1 fruit fly cellular context compared by ENCODE assay signal in genomic region chrX:2298708-2299370, dm6.
TF ChIP-seq lines count a peak whose summit lies in the region.

No protein-coding gene starts in this region.

TF ChIP-seq in whole organism, embryonic, 481 proteins besides CTCF, POLR2A, EP300 and RAD21 (continued from another document and continues in another):
- TF ChIP-seq CG15073 (GFP tag; optimal IDR thresholded peaks at IDR 0.05; lab: Kevin White, UChicago) (peak; percentile 42), CG18476 (GFP tag; optimal IDR thresholded peaks at IDR 0.05; lab: Kevin White, UChicago) (peak; percentile 55), bbx (GFP tag; IDR thresholded peaks at IDR 0.05; lab: Robert Waterston, UW; ENCODE audit: partially characterized antibody) (no peak), dan (GFP tag; IDR thresholded peaks at IDR 0.05; lab: Robert Waterston, UW) (no peak), CG10979 (tag; optimal IDR thresholded peaks at IDR 0.05; lab: Kevin White, UChicago) (peak; percentile 90), dm (GFP tag; optimal IDR thresholded peaks at IDR 0.05; lab: Kevin White, UChicago) (peak; percentile 61), fd96Cb (tag; optimal IDR thresholded peaks at IDR 0.05; lab: Kevin White, UChicago) (peak; percentile 79), ac (GFP tag; optimal IDR thresholded peaks at IDR 0.05; lab: Kevin White, UChicago) (peak; percentile 67), CG32532 (GFP tag; IDR thresholded peaks at IDR 0.05; lab: Robert Waterston, UW) (peak; percentile 40; the same call in 1 of the 2 replicates), CG17385 (GFP tag; optimal IDR thresholded peaks at IDR 0.05; lab: Kevin White, UChicago) (peak; percentile 79), Lim3 (GFP tag; IDR thresholded peaks at IDR 0.05; lab: Robert Waterston, UW) (no peak), fd3F (GFP tag; optimal IDR thresholded peaks at IDR 0.05; lab: Kevin White, UChicago) (peak; percentile 30), CG11504 (tag; optimal IDR thresholded peaks at IDR 0.05; lab: Kevin White, UChicago) (peak; percentile 78), ken (GFP tag; IDR thresholded peaks at IDR 0.05; lab: Robert Waterston, UW) (peak; percentile 88), gt (GFP tag; IDR thresholded peaks at IDR 0.05; lab: Robert Waterston, UW) (peak; percentile 74), bsh (GFP tag; optimal IDR thresholded peaks at IDR 0.05; lab: Kevin White, UChicago) (peak; percentile 74 to 94), Bdp1 (GFP tag; optimal IDR thresholded peaks at IDR 0.05; lab: Kevin White, UChicago) (peak; percentile 69), D19A (tag; optimal IDR thresholded peaks at IDR 0.05; lab: Kevin White, UChicago) (peak; percentile 81), CG1603 (tag; optimal IDR thresholded peaks at IDR 0.05; lab: Kevin White, UChicago) (peak; percentile 96), CG17912 (GFP tag; optimal IDR thresholded peaks at IDR 0.05; lab: Kevin White, UChicago) (no peak), cato (GFP tag; optimal IDR thresholded peaks at IDR 0.05; lab: Kevin White, UChicago; ENCODE audit: borderline replicate concordance) (peak; percentile 37), CG31224 (GFP tag; IDR thresholded peaks at IDR 0.05; lab: Robert Waterston, UW) (no peak), CG3163 (GFP tag; optimal IDR thresholded peaks at IDR 0.05; lab: Kevin White, UChicago) (peak; percentile 54), hbn (GFP tag; IDR thresholded peaks at IDR 0.05; lab: Robert Waterston, UW; ENCODE audit: partially characterized antibody) (no peak), gcm2 (GFP tag; optimal IDR thresholded peaks at IDR 0.05; lab: Kevin White, UChicago) (peak; percentile 75), HLHmδ (GFP tag; optimal IDR thresholded peaks at IDR 0.05; lab: Kevin White, UChicago) (no peak), Elba2 (GFP tag; optimal IDR thresholded peaks at IDR 0.05; lab: Kevin White, UChicago) (no peak), br (optimal IDR thresholded peaks at IDR 0.05; lab: Kevin White, UChicago) (no peak), Atf6 (GFP tag; IDR thresholded peaks at IDR 0.05; lab: Robert Waterston, UW) (peak; percentile 47; the same call in 1 of the 2 replicates), gsb (GFP tag; IDR thresholded peaks at IDR 0.05; lab: Robert Waterston, UW) (no peak), CG30431 (GFP tag; optimal IDR thresholded peaks at IDR 0.05; lab: Kevin White, UChicago) (peak; percentile 82), CG7963 (GFP tag; IDR thresholded peaks at IDR 0.05; lab: Robert Waterston, UW; ENCODE audit: partially characterized antibody) (no peak), Blimp-1 (GFP tag; optimal IDR thresholded peaks at IDR 0.05; lab: Kevin White, UChicago) (peak; percentile 86), Nf-YA (GFP tag; IDR thresholded peaks at IDR 0.05; lab: Robert Waterston, UW) (peak; percentile 66), CG4360 (GFP tag; IDR thresholded peaks at IDR 0.05; lab: Robert Waterston, UW) (peak; percentile 80), CG17802 (tag; optimal IDR thresholded peaks at IDR 0.05; lab: Kevin White, UChicago) (peak; percentile 68), psq (GFP tag; optimal IDR thresholded peaks at IDR 0.05; lab: Kevin White, UChicago) (peak; percentile 40), CG16813 (GFP tag; IDR thresholded peaks at IDR 0.05; lab: Robert Waterston, UW; ENCODE audit: partially characterized antibody) (no peak), fd64A (GFP tag; optimal IDR thresholded peaks at IDR 0.05; lab: Kevin White, UChicago) (peak; percentile 87), nmo (GFP tag; optimal IDR thresholded peaks at IDR 0.05; lab: Kevin White, UChicago) (peak; percentile 88), CG34376 (GFP tag; optimal IDR thresholded peaks at IDR 0.05; lab: Kevin White, UChicago) (no peak), trh (GFP tag; optimal IDR thresholded peaks at IDR 0.05; lab: Kevin White, UChicago) (no peak), amos (GFP tag; IDR thresholded peaks at IDR 0.05; lab: Robert Waterston, UW; ENCODE audit: partially characterized antibody) (no peak), CG13287 (GFP tag; IDR thresholded peaks at IDR 0.05; lab: Robert Waterston, UW; ENCODE audit: partially characterized antibody) (no peak), CG8388 (GFP tag; optimal IDR thresholded peaks at IDR 0.05; lab: Kevin White, UChicago) (peak; percentile 88), B-H2 (GFP tag; optimal IDR thresholded peaks at IDR 0.05; lab: Kevin White, UChicago) (no peak), tio (GFP tag; optimal IDR thresholded peaks at IDR 0.05; lab: Kevin White, UChicago) (peak; percentile 59), CG7987 (GFP tag; optimal IDR thresholded peaks at IDR 0.05; lab: Kevin White, UChicago) (peak; percentile 69), CG4854 (GFP tag; optimal IDR thresholded peaks at IDR 0.05; lab: Kevin White, UChicago) (peak; percentile 38), chn (GFP tag; optimal IDR thresholded peaks at IDR 0.05; lab: Kevin White, UChicago) (peak; percentile 80), ERR (GFP tag; optimal IDR thresholded peaks at IDR 0.05; lab: Kevin White, UChicago) (peak; percentile 45), Hr3 (GFP tag; optimal IDR thresholded peaks at IDR 0.05; lab: Kevin White, UChicago) (peak; percentile 57), Mrtf (GFP tag; IDR thresholded peaks at IDR 0.05; lab: Robert Waterston, UW) (peak; percentile 60; the same call in 2 of the 3 replicates), nom (GFP tag; optimal IDR thresholded peaks at IDR 0.05; lab: Kevin White, UChicago) (peak; percentile 83), Opbp (GFP tag; IDR thresholded peaks at IDR 0.05; lab: Robert Waterston, UW; ENCODE audit: partially characterized antibody) (no peak), sqz (GFP tag; optimal IDR thresholded peaks at IDR 0.05; lab: Kevin White, UChicago) (peak; percentile 52), ttk (GFP tag; IDR thresholded peaks at IDR 0.05; lab: Robert Waterston, UW) (peak; percentile 73), CG11560 (tag; IDR thresholded peaks at IDR 0.05; lab: Robert Waterston, UW) (no peak), CG31365 (tag; optimal IDR thresholded peaks at IDR 0.05; lab: Kevin White, UChicago) (peak; percentile 34), CG6683 (GFP tag; optimal IDR thresholded peaks at IDR 0.05; lab: Kevin White, UChicago) (no peak), Max (GFP tag; optimal IDR thresholded peaks at IDR 0.05; lab: Kevin White, UChicago) (peak; percentile 41), crp (GFP tag; optimal IDR thresholded peaks at IDR 0.05; lab: Kevin White, UChicago) (peak in 1 of 2 experiments; percentile 26), CG13775 (GFP tag; optimal IDR thresholded peaks at IDR 0.05; lab: Kevin White, UChicago) (peak; percentile 70), NK7.1 (GFP tag; optimal IDR thresholded peaks at IDR 0.05; lab: Kevin White, UChicago) (peak; percentile 10), trem (tag; optimal IDR thresholded peaks at IDR 0.05; lab: Kevin White, UChicago) (peak; percentile 81), CG12659 (GFP tag; optimal IDR thresholded peaks at IDR 0.05; lab: Kevin White, UChicago) (peak; percentile 66), peb (GFP tag; IDR thresholded peaks at IDR 0.05; lab: Robert Waterston, UW) (peak; percentile 55; the same call in 1 of the 2 replicates), CG1792 (GFP tag; optimal IDR thresholded peaks at IDR 0.05; lab: Kevin White, UChicago) (peak; percentile 52), CG13424 (tag; optimal IDR thresholded peaks at IDR 0.05; lab: Kevin White, UChicago) (peak; percentile 80), E2f2 (GFP tag; IDR thresholded peaks at IDR 0.05; lab: Robert Waterston, UW) (peak; percentile 65), CG6654 (GFP tag; optimal IDR thresholded peaks at IDR 0.05; lab: Kevin White, UChicago) (peak; percentile 16), slbo (GFP tag; IDR thresholded peaks at IDR 0.05; lab: Robert Waterston, UW) (peak; percentile 47; the same call in 1 of the 2 replicates), CG34422 (GFP tag; IDR thresholded peaks at IDR 0.05; lab: Robert Waterston, UW) (peak; percentile 83), oc (tag; optimal IDR thresholded peaks at IDR 0.05; lab: Kevin White, UChicago) (peak; percentile 89), H15 (GFP tag; IDR thresholded peaks at IDR 0.05; lab: Robert Waterston, UW) (peak; percentile 73; the same call in 2 of the 3 replicates), CG4730 (GFP tag; IDR thresholded peaks at IDR 0.05; lab: Robert Waterston, UW) (peak; percentile 48), sc (optimal IDR thresholded peaks at IDR 0.05; lab: Kevin White, UChicago) (no peak), sc (GFP tag; optimal IDR thresholded peaks at IDR 0.05; lab: Kevin White, UChicago) (peak; percentile 75), cad (GFP tag; optimal IDR thresholded peaks at IDR 0.05; lab: Kevin White, UChicago) (no peak), esg (GFP tag; conservative IDR thresholded peaks at IDR 0.05; lab: Robert Waterston, UW) (peak; percentile 70), ind (GFP tag; optimal IDR thresholded peaks at IDR 0.05; lab: Kevin White, UChicago) (peak; percentile 65), Doc3 (GFP tag; IDR thresholded peaks at IDR 0.05; lab: Robert Waterston, UW; ENCODE audit: partially characterized antibody) (no peak), pzg (GFP tag; optimal IDR thresholded peaks at IDR 0.05; lab: Kevin White, UChicago) (no peak), CG8924 (tag; optimal IDR thresholded peaks at IDR 0.05; lab: Kevin White, UChicago) (peak; percentile 93), Dip3 (GFP tag; optimal IDR thresholded peaks at IDR 0.05; lab: Kevin White, UChicago) (peak; percentile 10), Taf1 (GFP tag; IDR thresholded peaks at IDR 0.05; lab: Robert Waterston, UW) (no peak), Myb (GFP tag; optimal IDR thresholded peaks at IDR 0.05; lab: Kevin White, UChicago) (peak; percentile 35), CG3838 (GFP tag; optimal IDR thresholded peaks at IDR 0.05; lab: Kevin White, UChicago) (peak; percentile 41), Xbp1 (GFP tag; optimal IDR thresholded peaks at IDR 0.05; lab: Kevin White, UChicago) (peak; percentile 80), Asciz (GFP tag; optimal IDR thresholded peaks at IDR 0.05; lab: Kevin White, UChicago) (peak; percentile 78), CG11247 (GFP tag; IDR thresholded peaks at IDR 0.05; lab: Robert Waterston, UW) (peak; percentile 44; the same call in 1 of the 2 replicates), wdn (GFP tag; IDR thresholded peaks at IDR 0.05; lab: Robert Waterston, UW) (no peak), Kr (GFP tag; optimal IDR thresholded peaks at IDR 0.05; lab: Kevin White, UChicago) (peak; percentile 76), pan (optimal IDR thresholded peaks at IDR 0.05; lab: Kevin White, UChicago) (no peak), pan (GFP tag; optimal IDR thresholded peaks at IDR 0.05 in 1 of 2, IDR thresholded peaks at IDR 0.05 in 1 of 2) (peak in 1 of 2 experiments; percentile 88), Antp (GFP tag; optimal IDR thresholded peaks at IDR 0.05; lab: Kevin White, UChicago) (peak; percentile 79), odd (GFP tag; optimal IDR thresholded peaks at IDR 0.05; lab: Kevin White, UChicago) (peak; percentile 69), al (GFP tag; IDR thresholded peaks at IDR 0.05; lab: Robert Waterston, UW) (no peak), Bteb2 (GFP tag; optimal IDR thresholded peaks at IDR 0.05; lab: Kevin White, UChicago) (no peak), lilli (GFP tag; optimal IDR thresholded peaks at IDR 0.05; lab: Kevin White, UChicago) (peak; percentile 75), Dfd (GFP tag; optimal IDR thresholded peaks at IDR 0.05; lab: Kevin White, UChicago) (no peak), CG10366 (GFP tag; IDR thresholded peaks at IDR 0.05; lab: Robert Waterston, UW) (peak; percentile 81), CG3281 (GFP tag; optimal IDR thresholded peaks at IDR 0.05; lab: Kevin White, UChicago) (peak; percentile 6), CG4404 (GFP tag; IDR thresholded peaks at IDR 0.05; lab: Robert Waterston, UW) (peak; percentile 61), Neu2 (GFP tag; optimal IDR thresholded peaks at IDR 0.05; lab: Kevin White, UChicago; ENCODE audit: borderline replicate concordance) (no peak), CG17612 (GFP tag; IDR thresholded peaks at IDR 0.05; lab: Robert Waterston, UW) (0 out of 2 replicates have a peak, but pooled peaks have one; percentile 34), CG10565 (GFP tag; optimal IDR thresholded peaks at IDR 0.05; lab: Kevin White, UChicago) (no peak), chinmo (GFP tag; IDR thresholded peaks at IDR 0.05; lab: Robert Waterston, UW; ENCODE audit: partially characterized antibody) (no peak), CG18011 (GFP tag; optimal IDR thresholded peaks at IDR 0.05; lab: Kevin White, UChicago) (peak; percentile 16), Ravus (GFP tag; IDR thresholded peaks at IDR 0.05; lab: Robert Waterston, UW) (no peak; the same call in 1 of the 2 replicates), CG33213 (GFP tag; optimal IDR thresholded peaks at IDR 0.05; lab: Kevin White, UChicago) (peak; percentile 74), kni (GFP tag; optimal IDR thresholded peaks at IDR 0.05; lab: Kevin White, UChicago) (peak; percentile 55), CG15011 (GFP tag; optimal IDR thresholded peaks at IDR 0.05; lab: Kevin White, UChicago) (peak; percentile 2), so (GFP tag; IDR thresholded peaks at IDR 0.05; lab: Robert Waterston, UW) (peak; percentile 88), danr (GFP tag; IDR thresholded peaks at IDR 0.05; lab: Robert Waterston, UW) (0 out of 2 replicates have a peak, but pooled peaks have one; percentile 23), Dad (GFP tag; optimal IDR thresholded peaks at IDR 0.05; lab: Kevin White, UChicago) (peak; percentile 55), Dbx (GFP tag; IDR thresholded peaks at IDR 0.05; lab: Robert Waterston, UW) (no peak), BtbVII (GFP tag; optimal IDR thresholded peaks at IDR 0.05; lab: Kevin White, UChicago) (peak; percentile 15), CG42726 (GFP tag; IDR thresholded peaks at IDR 0.05; lab: Robert Waterston, UW; ENCODE audit: partially characterized antibody) (no peak), salm (tag; optimal IDR thresholded peaks at IDR 0.05; lab: Kevin White, UChicago) (peak; percentile 78), CG1233 (GFP tag; optimal IDR thresholded peaks at IDR 0.05; lab: Kevin White, UChicago) (peak; percentile 60), az2 (GFP tag; optimal IDR thresholded peaks at IDR 0.05; lab: Kevin White, UChicago) (peak; percentile 84), CG7556 (GFP tag; optimal IDR thresholded peaks at IDR 0.05; lab: Kevin White, UChicago) (peak; percentile 72), wor (GFP tag; IDR thresholded peaks at IDR 0.05; lab: Robert Waterston, UW) (peak; percentile 68), vvl (GFP tag; IDR thresholded peaks at IDR 0.05; lab: Robert Waterston, UW) (peak; percentile 94), lmd (GFP tag; IDR thresholded peaks at IDR 0.05; lab: Robert Waterston, UW) (peak; percentile 59), HLH3B (GFP tag; IDR thresholded peaks at IDR 0.05; lab: Robert Waterston, UW) (peak; percentile 80), CG17361 (GFP tag; IDR thresholded peaks at IDR 0.05; lab: Robert Waterston, UW) (peak; percentile 74), tna (GFP tag; IDR thresholded peaks at IDR 0.05; lab: Robert Waterston, UW; ENCODE audit: partially characterized antibody) (no peak)
